Worm (Caenorhabditis elegans) whole organism, young adult: ENCODE measurements around the gene D1025.1.

ENCODE experiments used
- B0336.3 ChIP-seq: fragments of 200-800 bp; sonication (Bioruptor generic); IDR thresholded peaks from 2 replicates; pipeline ENCODE4 v1.3.6; 2022; ENCODE audit warnings: missing genetic modification characterization, missing compliant biosample characterization
- C17E4.6 ChIP-seq: fragments of 200-800 bp; sonication (Bioruptor generic); IDR thresholded peaks from 2 replicates; pipeline ENCODE4 v1.3.6; 2022; ENCODE audit warnings: missing genetic modification reagents, missing genetic modification characterization, missing compliant biosample characterization
- F10E7.11 ChIP-seq: sonication (generic microtip); optimal IDR thresholded peaks from 2 replicates; lab custom pipeline; 2017; ENCODE audit warnings: mild to moderate bottlenecking, missing genetic modification characterization, moderate library complexity, missing compliant biosample characterization
- F39B2.1 ChIP-seq: fragments of 200-800 bp; sonication (Bioruptor generic); IDR thresholded peaks from 2 replicates; pipeline ENCODE4 v1.3.6; 2022; ENCODE audit warnings: missing genetic modification reagents, missing genetic modification characterization, missing compliant biosample characterization
- F52B5.7 ChIP-seq: sonication (generic microtip); optimal IDR thresholded peaks from 2 replicates; lab custom pipeline; 2016; ENCODE audit warnings: mild to moderate bottlenecking, missing genetic modification characterization, missing compliant biosample characterization
- F57C9.4 ChIP-seq: sonication (generic microtip); optimal IDR thresholded peaks from 2 replicates; lab custom pipeline; 2017; ENCODE audit warnings: mild to moderate bottlenecking, missing genetic modification characterization, missing compliant biosample characterization
- K11D2.4 ChIP-seq: fragments of 200-800 bp; sonication (Bioruptor generic); IDR thresholded peaks from 2 replicates; pipeline ENCODE4 v1.3.6; 2022; ENCODE audit warnings: missing genetic modification reagents, missing genetic modification characterization, missing compliant biosample characterization
- K12H6.12 ChIP-seq: fragments of 200-800 bp; sonication (Bioruptor generic); optimal IDR thresholded peaks from 2 replicates; lab custom pipeline; 2018; ENCODE audit warnings: mild to moderate bottlenecking, missing genetic modification characterization, missing compliant biosample characterization
- Y53G8AR.9 ChIP-seq: fragments of 200-800 bp; sonication (Bioruptor generic); conservative IDR thresholded peaks from 2 replicates; pipeline ENCODE4 v1.3.6; 2022; ENCODE audit warnings: missing genetic modification reagents, missing genetic modification characterization, missing compliant biosample characterization
- Y56A3A.18 ChIP-seq: fragments of 200-800 bp; sonication (Bioruptor generic); IDR thresholded peaks from 2 replicates; pipeline ENCODE4 v1.3.6; 2022; ENCODE audit warnings: missing genetic modification reagents, missing genetic modification characterization, missing compliant biosample characterization
- bed-1 ChIP-seq: fragments of 200-800 bp; sonication (Bioruptor generic); IDR thresholded peaks from 2 replicates; pipeline ENCODE4 v1.3.6; 2022; ENCODE audit warnings: missing genetic modification reagents, missing genetic modification characterization, missing compliant biosample characterization
- cebp-2 ChIP-seq: fragments of 200-800 bp; sonication (Bioruptor generic); IDR thresholded peaks from 2 replicates; pipeline ENCODE4 v1.3.6; 2022; ENCODE audit warnings: missing genetic modification characterization, missing compliant biosample characterization
- ceh-100 ChIP-seq: fragments of 200-800 bp; sonication (Bioruptor generic); IDR thresholded peaks from 2 replicates; pipeline ENCODE4 v1.3.6; 2022; ENCODE audit warnings: missing genetic modification reagents, missing genetic modification characterization, missing compliant biosample characterization
- egl-18 ChIP-seq: fragments of 200-800 bp; sonication (Bioruptor generic); IDR thresholded peaks from 2 replicates; pipeline ENCODE4 v1.3.6; 2022; ENCODE audit warnings: missing genetic modification reagents, missing genetic modification characterization, missing compliant biosample characterization
- egrh-3 ChIP-seq: fragments of 200-800 bp; sonication (Bioruptor generic); IDR thresholded peaks from 2 replicates; pipeline ENCODE4 v1.3.6; 2022; ENCODE audit warnings: missing genetic modification reagents, missing genetic modification characterization, missing compliant biosample characterization
- ets-4 ChIP-seq: fragments of 200-800 bp; sonication (Bioruptor generic); optimal IDR thresholded peaks from 2 replicates; lab custom pipeline; 2018; ENCODE audit warnings: mild to moderate bottlenecking, missing genetic modification characterization, missing compliant biosample characterization
- hlh-12 ChIP-seq: sonication (generic microtip); optimal IDR thresholded peaks from 2 replicates; lab custom pipeline; 2016; ENCODE audit warnings: missing genetic modification characterization, missing compliant biosample characterization
- let-607 ChIP-seq, 2 experiments: fragments of 200-800 bp in 1 of 2; sonication (Bioruptor generic) in 1 of 2; sonication (generic microtip) in 1 of 2; optimal IDR thresholded peaks; 2 replicates each; lab custom pipeline; 2016 to 2018; ENCODE audit warnings: mild to moderate bottlenecking in 2 of 2, missing compliant biosample characterization in 2 of 2, missing genetic modification characterization in 2 of 2, moderate library complexity in 2 of 2, missing genotype in 1 of 2
- lin-40 ChIP-seq: sonication (generic microtip); optimal IDR thresholded peaks from 2 replicates; lab custom pipeline; 2016; ENCODE audit warnings: missing genetic modification characterization, mild to moderate bottlenecking, missing compliant biosample characterization, missing genotype, missing genetic modification reagents
- lir-1 ChIP-seq: fragments of 200-800 bp; sonication (Bioruptor generic); conservative IDR thresholded peaks from 2 replicates; pipeline ENCODE4 v1.3.6; 2022; ENCODE audit warnings: missing genetic modification reagents, missing genetic modification characterization, missing compliant biosample characterization
- lsy-27 ChIP-seq: sonication (generic microtip); optimal IDR thresholded peaks from 2 replicates; lab custom pipeline; 2017; ENCODE audit warnings: missing genetic modification characterization, mild to moderate bottlenecking, missing compliant biosample characterization, antibody characterized with exemption, missing genotype, borderline replicate concordance; ENCODE audit not compliant: insufficient read depth
- madf-3 ChIP-seq: fragments of 200-800 bp; sonication (Bioruptor generic); IDR thresholded peaks from 2 replicates; pipeline ENCODE4 v1.3.6; 2022; ENCODE audit warnings: missing genetic modification reagents, missing genetic modification characterization, missing compliant biosample characterization
- madf-8 ChIP-seq: fragments of 200-800 bp; sonication (Bioruptor generic); conservative IDR thresholded peaks from 2 replicates; pipeline ENCODE4 v1.3.6; 2022; ENCODE audit warnings: missing genetic modification reagents, missing genetic modification characterization, missing compliant biosample characterization
- mcd-1 ChIP-seq: fragments of 200-800 bp; sonication (Bioruptor generic); IDR thresholded peaks from 2 replicates; pipeline ENCODE4 v1.3.6; 2022; ENCODE audit warnings: missing genetic modification reagents, missing genetic modification characterization, missing compliant biosample characterization
- nfya-2 ChIP-seq: fragments of 200-800 bp; sonication (Bioruptor generic); IDR thresholded peaks from 2 replicates; pipeline ENCODE4 v1.3.6; 2022; ENCODE audit warnings: missing genetic modification reagents, missing genetic modification characterization, missing compliant biosample characterization
- sdz-38 ChIP-seq: sonication (generic microtip); optimal IDR thresholded peaks from 2 replicates; lab custom pipeline; 2016; ENCODE audit warnings: missing genotype, missing genetic modification characterization, missing compliant biosample characterization
- sea-2 ChIP-seq: fragments of 200-800 bp; sonication (Bioruptor generic); IDR thresholded peaks from 2 replicates; pipeline ENCODE4 v1.3.6; 2022; ENCODE audit warnings: missing genetic modification characterization, missing compliant biosample characterization
- snpc-1.1 ChIP-seq: sonication (generic microtip); optimal IDR thresholded peaks from 2 replicates; lab custom pipeline; 2017; ENCODE audit warnings: missing genetic modification characterization, mild to moderate bottlenecking, missing compliant biosample characterization, antibody characterized with exemption, moderate library complexity, missing genotype, missing genetic modification reagents; ENCODE audit not compliant: insufficient read depth
- tlf-1 ChIP-seq: fragments of 200-800 bp; sonication (Bioruptor generic); optimal IDR thresholded peaks from 2 replicates; lab custom pipeline; 2018; ENCODE audit warnings: mild to moderate bottlenecking, missing genetic modification characterization, missing compliant biosample characterization
- unc-62 ChIP-seq: fragments of 150-350 bp; optimal IDR thresholded peaks from 2 replicates; lab custom pipeline; 2014; ENCODE audit warnings: missing biosample characterization, missing genetic modification reagents, missing genetic modification characterization
- zfh-2 ChIP-seq: fragments of 200-800 bp; sonication (Bioruptor generic); conservative IDR thresholded peaks from 2 replicates; pipeline ENCODE4 v1.3.6; 2022; ENCODE audit warnings: missing genetic modification reagents, missing genetic modification characterization, missing compliant biosample characterization
- ztf-18 ChIP-seq: sonication (generic microtip); optimal IDR thresholded peaks from 2 replicates; lab custom pipeline; 2016; ENCODE audit warnings: missing genotype, mild to moderate bottlenecking, missing genetic modification characterization, missing compliant biosample characterization
- ztf-22 ChIP-seq: fragments of 200-800 bp; sonication (Bioruptor generic); optimal IDR thresholded peaks from 2 replicates; lab custom pipeline; 2018; ENCODE audit warnings: mild to moderate bottlenecking, missing genetic modification characterization, moderate library complexity, missing compliant biosample characterization

D1025.1 gene

DNA sequence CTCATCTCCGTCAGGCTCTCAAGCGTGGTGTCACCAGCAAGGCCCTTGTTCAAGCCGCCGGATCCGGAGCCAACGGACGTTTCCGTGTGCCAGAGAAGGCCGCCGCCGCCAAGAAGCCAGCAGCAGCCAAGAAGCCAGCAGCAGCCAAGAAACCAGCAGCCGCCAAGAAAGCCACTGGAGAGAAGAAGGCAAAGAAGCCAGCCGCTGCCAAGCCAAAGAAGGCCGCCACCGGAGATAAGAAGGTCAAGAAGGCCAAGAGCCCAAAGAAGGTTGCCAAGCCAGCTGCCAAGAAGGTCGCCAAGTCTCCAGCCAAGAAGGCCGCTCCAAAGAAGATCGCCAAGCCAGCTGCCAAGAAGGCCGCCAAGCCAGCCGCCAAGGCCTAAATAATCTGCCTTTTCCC lies 30.1 kb upstream of the D1025.1 start:
- TF ChIP-seq madf-3 (GFP tag; lab: Robert Waterston, UW) (no peak), mcd-1 (GFP tag; lab: Robert Waterston, UW) (peak; percentile 38), hlh-12 (tag; lab: Kevin White, UChicago) (no peak), sea-2 (GFP tag; lab: Robert Waterston, UW) (0 out of 2 replicates have a peak, but pooled peaks have one; percentile 37), bed-1 (GFP tag; lab: Robert Waterston, UW) (0 out of 2 replicates have a peak, but pooled peaks have one; percentile 70), C17E4.6 (GFP tag; lab: Robert Waterston, UW) (no peak), zfh-2 (GFP tag; lab: Robert Waterston, UW) (peak; percentile 83), lin-40 (no peak), F39B2.1 (0 out of 2 replicates have a peak, but pooled peaks have one; percentile 42), nfya-2 (GFP tag; lab: Robert Waterston, UW) (0 out of 2 replicates have a peak, but pooled peaks have one; percentile 61), egrh-3 (peak; percentile 93), sdz-38 (tag; lab: Kevin White, UChicago) (no peak), F10E7.11 (tag; lab: Kevin White, UChicago) (no peak), tlf-1 (GFP tag; lab: Kevin White, UChicago) (no peak), ceh-100 (GFP tag; lab: Robert Waterston, UW) (no peak)

ce11 chrX:14491103-14491502 lies 29.5 kb upstream of the D1025.1 start:
- TF ChIP-seq sdz-38 (tag; lab: Kevin White, UChicago) = no peak
- no peak for TF ChIP-seq snpc-1.1 (tag; lab: Kevin White, UChicago)
- TF ChIP-seq let-607 (tag; optimal IDR thresholded peaks at IDR 0.05; lab: Kevin White, UChicago) = no peak
- no peak for TF ChIP-seq K11D2.4 (GFP tag; lab: Robert Waterston, UW)
- TF ChIP-seq, all 124 proteins: peak for 0

ce11 chrX:14492441-14492840 lies 28.1 kb upstream of the D1025.1 start:
- TF ChIP-seq K11D2.4 (GFP tag; lab: Robert Waterston, UW) (no peak), lin-40 (no peak), K12H6.12 (no peak), Y56A3A.18 (no peak), unc-62 (GFP tag; lab: Kevin White, UChicago) (no peak), ztf-18 (tag; lab: Kevin White, UChicago) (no peak), hlh-12 (tag; lab: Kevin White, UChicago) (no peak), ets-4 (no peak), lir-1 (no peak), cebp-2 (no peak), Y53G8AR.9 (GFP tag; lab: Robert Waterston, UW) (no peak), ztf-22 (GFP tag; lab: Kevin White, UChicago) (no peak), B0336.3 (no peak), lsy-27 (tag; lab: Kevin White, UChicago) (no peak), F57C9.4 (no peak), F52B5.7 (tag; lab: Kevin White, UChicago) (no peak)

ce11 chrX:14495075-14495474 lies 25.5 kb upstream of the D1025.1 start:
- no peak for TF ChIP-seq ceh-100 (GFP tag; lab: Robert Waterston, UW)
- TF ChIP-seq madf-8 (GFP tag; lab: Robert Waterston, UW) = no peak
- 0 out of 2 replicates have a peak, but pooled peaks have one; percentile 6 for TF ChIP-seq egl-18 (GFP tag; lab: Robert Waterston, UW)
